Worm (Caenorhabditis elegans): Measurements from ENCODE around the gene sto-3.

- TF ChIP-seq him-1 (tag; optimal IDR thresholded peaks at IDR 0.05) (no peak), dao-5 (tag; optimal IDR thresholded peaks at IDR 0.05) (no peak), W03F9.2 (tag; optimal IDR thresholded peaks at IDR 0.05) (no peak)
These were observed 19.7 kb upstream of the sto-3 start for ce11 chrX:11641562-11641961.

Measured in whole organism, L4/young adult.